Fruit fly (Drosophila melanogaster) whole organism, prepupa: ENCODE measurements around the gene CG4709.

Experiments used
- CG10631 ChIP-seq: fragments of 200-800 bp; sonication (Bioruptor generic); optimal IDR thresholded peaks from 2 replicates; lab custom pipeline; 2016; ENCODE audit warnings: missing biosample characterization, missing genetic modification characterization
- CG10669 ChIP-seq: fragments of 200-800 bp; sonication (Bioruptor generic); optimal IDR thresholded peaks from 3 replicates; lab custom pipeline; 2018; ENCODE audit warnings: missing biosample characterization, mild to moderate bottlenecking, missing genetic modification characterization, moderate library complexity
- CG11762 ChIP-seq: fragments of 200-800 bp; sonication (Bioruptor generic); optimal IDR thresholded peaks from 3 replicates; lab custom pipeline; 2016; ENCODE audit warnings: missing biosample characterization, missing genetic modification characterization; ENCODE audit not compliant: insufficient read depth
- CG11902 ChIP-seq: fragments of 200-800 bp; sonication (Bioruptor generic); optimal IDR thresholded peaks from 3 replicates; lab custom pipeline; 2016; ENCODE audit warnings: missing biosample characterization, missing genetic modification characterization
- CG1621 ChIP-seq: fragments of 200-800 bp; sonication (Bioruptor generic); optimal IDR thresholded peaks from 3 replicates; lab custom pipeline; 2018; ENCODE audit warnings: missing biosample characterization, mild to moderate bottlenecking, missing genetic modification characterization
- CG16779 ChIP-seq: fragments of 200-800 bp; sonication (Bioruptor generic); optimal IDR thresholded peaks from 3 replicates; lab custom pipeline; 2017; ENCODE audit warnings: missing biosample characterization, mild to moderate bottlenecking, missing genetic modification characterization
- CG3032 ChIP-seq: fragments of 200-800 bp; optimal IDR thresholded peaks from 2 replicates; lab custom pipeline; 2019; ENCODE audit warnings: missing biosample characterization, mild to moderate bottlenecking, missing genetic modification characterization, moderate library complexity
- CG4318 ChIP-seq: fragments of 200-800 bp; sonication (Bioruptor generic); optimal IDR thresholded peaks from 3 replicates; lab custom pipeline; 2017; ENCODE audit warnings: missing biosample characterization, mild to moderate bottlenecking, missing genetic modification characterization
- CG6163 ChIP-seq: fragments of 200-800 bp; sonication (Bioruptor generic); IDR thresholded peaks from 3 replicates; pipeline ENCODE4 v1.3.6; 2022; ENCODE audit warnings: missing biosample characterization, missing genetic modification characterization
- CG6276 ChIP-seq: fragments of 200-800 bp; sonication (Bioruptor generic); optimal IDR thresholded peaks from 2 replicates; lab custom pipeline; 2017; ENCODE audit warnings: missing biosample characterization, mild to moderate bottlenecking, missing genetic modification characterization
- CG6792 ChIP-seq: fragments of 200-800 bp; sonication (Bioruptor generic); optimal IDR thresholded peaks from 3 replicates; lab custom pipeline; 2016; ENCODE audit warnings: missing biosample characterization, missing genetic modification characterization
- CG6808 ChIP-seq: fragments of 200-800 bp; sonication (Bioruptor generic); optimal IDR thresholded peaks from 3 replicates; lab custom pipeline; 2017; ENCODE audit warnings: missing biosample characterization, missing genetic modification characterization, mild to moderate bottlenecking, moderate library complexity, missing genetic modification reagents
- CG7368 ChIP-seq: fragments of 200-800 bp; sonication (Bioruptor generic); optimal IDR thresholded peaks from 3 replicates; lab custom pipeline; 2016; ENCODE audit warnings: missing biosample characterization, missing genetic modification characterization
- CG8119 ChIP-seq: fragments of 200-800 bp; sonication (Bioruptor generic); IDR thresholded peaks from 3 replicates; pipeline ENCODE4 v1.3.6; 2022; ENCODE audit warnings: missing biosample characterization, missing genetic modification characterization
- CG8319 ChIP-seq: fragments of 200-800 bp; sonication (Bioruptor generic); optimal IDR thresholded peaks from 3 replicates; lab custom pipeline; 2016; ENCODE audit warnings: missing biosample characterization, missing genetic modification characterization
- CG8632 ChIP-seq: fragments of 200-800 bp; sonication (Bioruptor generic); optimal IDR thresholded peaks from 3 replicates; lab custom pipeline; 2016; ENCODE audit warnings: missing biosample characterization, missing genetic modification characterization
- CG9139 ChIP-seq: fragments of 200-800 bp; sonication (Bioruptor generic); optimal IDR thresholded peaks from 3 replicates; lab custom pipeline; 2017; ENCODE audit warnings: missing biosample characterization, mild to moderate bottlenecking, missing genetic modification characterization
- Eip75B ChIP-seq: fragments of 200-800 bp; sonication (Bioruptor generic); optimal IDR thresholded peaks from 3 replicates; lab custom pipeline; 2016; ENCODE audit warnings: missing biosample characterization, missing genetic modification characterization
- Eip93F ChIP-seq: fragments of 200-800 bp; sonication (Bioruptor generic); optimal IDR thresholded peaks from 2 replicates; lab custom pipeline; 2016; ENCODE audit warnings: missing biosample characterization, mild to moderate bottlenecking, missing genetic modification characterization
- Ets21C ChIP-seq: fragments of 200-800 bp; sonication (Bioruptor generic); optimal IDR thresholded peaks from 3 replicates; lab custom pipeline; 2016; ENCODE audit warnings: missing biosample characterization, missing genetic modification characterization
- Ets96B ChIP-seq: fragments of 200-800 bp; optimal IDR thresholded peaks from 2 replicates; lab custom pipeline; 2019; ENCODE audit warnings: missing biosample characterization, mild to moderate bottlenecking, missing genetic modification characterization, moderate library complexity
- Gug ChIP-seq: fragments of 200-800 bp; sonication (Bioruptor generic); IDR thresholded peaks from 2 replicates; pipeline ENCODE4 v1.3.6; 2022; ENCODE audit warnings: missing biosample characterization, missing genetic modification characterization
- Hr38 ChIP-seq: sonication (Bioruptor generic); optimal IDR thresholded peaks from 2 replicates; lab custom pipeline; 2016; ENCODE audit warnings: missing biosample characterization, missing genetic modification characterization
- Smox ChIP-seq: fragments of 200-800 bp; sonication (Bioruptor generic); optimal IDR thresholded peaks from 3 replicates; lab custom pipeline; 2016; ENCODE audit warnings: missing biosample characterization, missing genetic modification characterization
- Sox14 ChIP-seq: fragments of 200-800 bp; sonication (Bioruptor generic); optimal IDR thresholded peaks from 3 replicates; lab custom pipeline; 2016; ENCODE audit warnings: missing biosample characterization, missing genetic modification characterization
- achi ChIP-seq: fragments of 200-800 bp; sonication (Bioruptor generic); optimal IDR thresholded peaks from 3 replicates; lab custom pipeline; 2016; ENCODE audit warnings: missing biosample characterization, missing genetic modification characterization
- cyc ChIP-seq: fragments of 200-800 bp; sonication (Bioruptor generic); optimal IDR thresholded peaks from 3 replicates; lab custom pipeline; 2016; ENCODE audit warnings: missing biosample characterization, missing genetic modification characterization
- esn ChIP-seq: fragments of 200-800 bp; sonication (Bioruptor generic); optimal IDR thresholded peaks from 2 replicates; lab custom pipeline; 2016; ENCODE audit warnings: missing biosample characterization, mild to moderate bottlenecking, missing genetic modification characterization, moderate library complexity
- fd85E ChIP-seq: fragments of 200-800 bp; sonication (Bioruptor generic); optimal IDR thresholded peaks from 3 replicates; lab custom pipeline; 2016; ENCODE audit warnings: missing biosample characterization, missing genetic modification characterization
- fkh ChIP-seq: fragments of 200-800 bp; sonication (Bioruptor generic); optimal IDR thresholded peaks from 3 replicates; lab custom pipeline; 2017; ENCODE audit warnings: missing biosample characterization, mild to moderate bottlenecking, missing genetic modification characterization, moderate library complexity
- lz ChIP-seq: fragments of 200-800 bp; sonication (Bioruptor generic); optimal IDR thresholded peaks from 3 replicates; lab custom pipeline; 2016; ENCODE audit warnings: missing biosample characterization, missing genetic modification characterization
- net ChIP-seq: fragments of 200-800 bp; sonication (Bioruptor generic); optimal IDR thresholded peaks from 3 replicates; lab custom pipeline; 2016; ENCODE audit warnings: missing biosample characterization, missing genetic modification characterization
- pdm3 ChIP-seq: fragments of 200-800 bp; sonication (Bioruptor generic); optimal IDR thresholded peaks from 3 replicates; lab custom pipeline; 2016; ENCODE audit warnings: missing biosample characterization, missing genetic modification characterization
- salr ChIP-seq, 2 experiments: fragments of 200-800 bp; sonication (Bioruptor generic); optimal IDR thresholded peaks; 3 replicates each; lab custom pipeline; 2016 to 2018; ENCODE audit warnings: missing biosample characterization in 2 of 2, missing genetic modification characterization in 2 of 2, mild to moderate bottlenecking in 1 of 2
- ss ChIP-seq, 2 experiments: fragments of 200-800 bp; sonication (Bioruptor generic); optimal IDR thresholded peaks; 2 replicates in 1 of 2; 3 replicates in 1 of 2; lab custom pipeline; 2017 to 2018; ENCODE audit warnings: mild to moderate bottlenecking in 2 of 2, missing biosample characterization in 2 of 2, missing genetic modification characterization in 2 of 2, moderate library complexity in 1 of 2
- svp ChIP-seq: fragments of 200-800 bp; sonication (Bioruptor generic); peaks from one replicate; lab custom pipeline; 2016; ENCODE audit warnings: missing biosample characterization, missing genetic modification characterization

The CG4709 gene

DNA sequence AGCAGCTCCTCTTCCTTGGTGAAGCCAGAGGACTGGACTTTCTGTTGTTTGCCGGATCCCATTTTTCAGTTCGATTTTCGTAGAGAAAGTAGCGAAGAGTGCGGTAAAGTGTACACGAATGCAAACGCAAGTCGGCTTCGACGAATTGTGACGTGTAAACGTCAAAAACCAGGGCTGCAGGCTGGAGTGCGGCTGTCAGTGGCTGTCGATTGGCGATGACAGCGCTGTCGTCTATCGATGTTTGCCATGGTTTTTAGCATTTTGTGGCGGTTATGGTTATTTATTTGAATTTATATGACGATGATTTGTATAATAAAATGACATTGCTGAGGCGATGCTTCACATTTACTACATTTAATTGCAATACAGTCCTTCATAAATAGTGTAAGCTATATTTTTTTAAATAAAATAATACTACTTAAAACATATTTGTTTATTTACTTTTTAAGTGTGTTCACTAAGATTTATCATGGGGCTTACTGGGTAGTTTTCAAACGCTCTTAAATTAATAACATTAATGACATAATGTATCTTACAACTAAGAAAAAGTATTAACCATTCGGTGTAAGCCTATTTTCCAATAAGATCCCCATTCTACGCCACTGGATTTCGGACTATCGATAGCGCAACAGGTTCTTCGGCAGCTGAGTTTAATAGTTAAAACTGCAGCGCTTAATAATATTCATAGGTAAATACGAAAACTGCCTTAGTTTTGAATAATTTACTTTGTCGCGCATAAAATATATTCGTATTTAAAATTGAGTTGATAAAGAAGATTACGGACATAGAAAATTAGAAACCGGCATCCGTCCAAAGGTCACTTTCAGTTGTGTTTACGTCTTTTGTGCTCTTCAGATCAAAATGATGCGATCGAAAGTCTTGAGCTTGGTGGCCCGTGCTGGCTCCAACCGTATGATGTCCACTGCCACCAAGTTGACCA lies 35.8 kb upstream of the CG4709 start, which contains the start of the genes CG5885 and CG4598 (continued):
- TF ChIP-seq CG1621 (tag; lab: Kevin White, UChicago) (peak; percentile 21), Hr38 (GFP tag; lab: Kevin White, UChicago) (peak; percentile 7), CG3032 (tag; lab: Kevin White, UChicago) (peak; percentile 63), salr (GFP tag; optimal IDR thresholded peaks at IDR 0.05; lab: Kevin White, UChicago) (peak in 1 of 2 experiments; percentile 79), cyc (GFP tag; lab: Kevin White, UChicago) (peak; percentile 55), CG8632 (GFP tag; lab: Kevin White, UChicago) (peak; percentile 62), CG9139 (peak; percentile 85), fkh (peak; percentile 45), CG11762 (GFP tag; lab: Kevin White, UChicago) (peak; percentile 47), CG16779 (peak; percentile 80), Ets21C (GFP tag; lab: Kevin White, UChicago) (peak; percentile 57), Sox14 (GFP tag; lab: Kevin White, UChicago) (peak; percentile 67), CG6792 (peak; percentile 73), net (GFP tag; lab: Kevin White, UChicago) (peak; percentile 87), CG8319 (GFP tag; lab: Kevin White, UChicago) (peak; percentile 48), Smox (GFP tag; lab: Kevin White, UChicago) (peak; percentile 76), achi (peak; percentile 100), ss (GFP tag; optimal IDR thresholded peaks at IDR 0.05; lab: Kevin White, UChicago) (peak; percentile 83 to 86), pdm3 (GFP tag; lab: Kevin White, UChicago) (peak; percentile 78), esn (GFP tag; lab: Kevin White, UChicago) (peak; percentile 82), CG10669 (GFP tag; lab: Kevin White, UChicago) (peak; percentile 53), CG6276 (peak; percentile 90)

DNA sequence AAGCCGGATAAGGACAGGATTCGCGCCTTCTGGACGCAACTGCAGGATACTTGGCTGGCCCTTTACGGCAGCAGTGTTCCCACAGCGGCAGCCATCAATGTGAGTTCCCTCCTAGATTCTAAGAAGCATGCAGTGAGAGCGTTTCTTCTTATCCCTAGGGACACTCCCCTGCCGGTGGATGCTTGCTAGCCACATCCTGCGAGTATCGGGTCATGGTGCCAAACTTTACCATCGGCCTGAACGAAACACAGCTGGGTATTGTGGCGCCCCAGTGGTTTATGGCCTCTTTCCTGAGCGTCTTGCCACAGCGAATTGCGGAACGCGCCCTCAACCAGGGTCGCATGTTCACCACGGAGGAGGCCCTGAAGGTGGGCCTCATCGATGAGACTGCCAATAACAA lies 34.9 kb upstream of the CG4709 start:
- TF ChIP-seq svp (GFP tag; lab: Kevin White, UChicago) (no peak), CG7368 (GFP tag; lab: Kevin White, UChicago) (no peak), CG11902 (GFP tag; lab: Kevin White, UChicago) (no peak), achi (no peak), CG6163 (no peak), CG6276 (no peak), Gug (GFP tag; lab: Robert Waterston, UW) (no peak), lz (GFP tag; lab: Kevin White, UChicago) (no peak), Eip93F (GFP tag; lab: Kevin White, UChicago) (no peak), fd85E (GFP tag; lab: Kevin White, UChicago) (no peak), CG8319 (GFP tag; lab: Kevin White, UChicago) (no peak), CG10631 (GFP tag; lab: Kevin White, UChicago) (no peak), CG4318 (no peak), CG8119 (no peak), CG6808 (no peak), Ets96B (no peak), Sox14 (GFP tag; lab: Kevin White, UChicago) (no peak), Eip75B (GFP tag; lab: Kevin White, UChicago) (no peak), CG10669 (GFP tag; lab: Kevin White, UChicago) (no peak)
- TF ChIP-seq, all 60 proteins: peak for 0

dm6 chr2L:9919949-9920348 lies 34.2 kb upstream of the CG4709 start, which contains the start of gene CG4594:
TSS of gene CG4594 (plus strand) at chr2L:9920160.
- TF ChIP-seq svp (GFP tag; lab: Kevin White, UChicago): peak; percentile 46
- no peak for TF ChIP-seq Ets21C (GFP tag; lab: Kevin White, UChicago)
